Worm (Caenorhabditis elegans): ENCODE measurements around the gene C50F4.8.

C50F4.8 gene

DNA sequence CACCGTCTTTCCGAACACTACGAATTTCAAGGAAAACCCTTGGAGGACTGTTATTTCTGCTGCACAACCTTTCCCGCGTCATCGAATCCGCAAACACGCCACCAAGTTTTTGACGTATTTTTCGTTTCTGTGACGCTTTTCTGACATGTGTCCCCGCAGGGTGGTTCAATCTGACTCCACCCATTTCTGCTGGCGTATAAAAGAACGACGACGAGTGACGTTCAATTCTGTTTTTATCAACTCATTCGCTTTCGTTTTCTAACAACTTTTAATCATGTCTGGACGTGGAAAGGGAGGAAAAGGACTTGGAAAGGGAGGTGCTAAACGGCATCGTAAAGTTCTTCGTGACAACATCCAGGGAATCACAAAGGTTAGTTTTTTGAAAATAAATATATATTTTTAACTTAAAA lies 28.2 kb upstream of the C50F4.8 start, which contains the start of gene his-37:
TSS of gene his-37 (plus strand) at position 246 of the 410 bp plus-strand sequence.
- TF ChIP-seq ztf-11 (tag; optimal IDR thresholded peaks at IDR 0.05) (peak; percentile 78), nhr-76 (tag; optimal IDR thresholded peaks at IDR 0.05) (no peak), hlh-1 (tag; optimal IDR thresholded peaks at IDR 0.05) (peak; percentile 76), flh-1 (GFP tag; optimal IDR thresholded peaks at IDR 0.05) (no peak), lin-32 (GFP tag; optimal IDR thresholded peaks at IDR 0.05) (peak; percentile 8), mep-1 (tag; optimal IDR thresholded peaks at IDR 0.05) (peak; percentile 97), unc-39 (tag; optimal IDR thresholded peaks at IDR 0.05) (no peak), sem-2 (GFP tag; optimal IDR thresholded peaks at IDR 0.05) (no peak), unc-120 (tag; optimal IDR thresholded peaks at IDR 0.05; ENCODE audit: poor library complexity, severe bottlenecking) (peak; percentile 85), ceh-39 (tag; optimal IDR thresholded peaks at IDR 0.05) (peak; percentile 86), mab-5 (tag; optimal IDR thresholded peaks at IDR 0.05) (peak; percentile 36), lin-13 (tag; optimal IDR thresholded peaks at IDR 0.05) (peak; percentile 96), sptf-1 (tag; optimal IDR thresholded peaks at IDR 0.05) (peak; percentile 76), elt-3 (tag; optimal IDR thresholded peaks at IDR 0.05) (peak; percentile 54), zip-8 (tag; optimal IDR thresholded peaks at IDR 0.05) (no peak), M03D4.4 (tag; optimal IDR thresholded peaks at IDR 0.05) (peak; percentile 72), unc-62 (GFP tag; optimal IDR thresholded peaks at IDR 0.05) (peak; percentile 97), ces-1 (GFP tag; optimal IDR thresholded peaks at IDR 0.05) (peak; percentile 78), ceh-43 (GFP tag; optimal IDR thresholded peaks at IDR 0.05) (peak; percentile 54), nhr-237 (tag; optimal IDR thresholded peaks at IDR 0.05) (peak; percentile 96), ham-2 (GFP tag; optimal IDR thresholded peaks at IDR 0.05) (peak; percentile 29), pha-4 (tag; optimal IDR thresholded peaks at IDR 0.05) (peak; percentile 95), tbx-8 (GFP tag; optimal IDR thresholded peaks at IDR 0.05) (peak; percentile 59), nhr-12 (tag; optimal IDR thresholded peaks at IDR 0.05) (no peak), cnd-1 (tag; optimal IDR thresholded peaks at IDR 0.05) (peak; percentile 49), lsy-2 (tag; optimal IDR thresholded peaks at IDR 0.05) (peak; percentile 86), blmp-1 (tag; optimal IDR thresholded peaks at IDR 0.05) (no peak), snpc-4 (tag; optimal IDR thresholded peaks at IDR 0.05) (no peak), elt-1 (tag; optimal IDR thresholded peaks at IDR 0.05; ENCODE audit: borderline replicate concordance, insufficient read depth) (no peak), drap-1 (GFP tag; optimal IDR thresholded peaks at IDR 0.05) (peak; percentile 79), nhr-2 (tag; optimal IDR thresholded peaks at IDR 0.05) (peak; percentile 38), ceh-83 (GFP tag; optimal IDR thresholded peaks at IDR 0.05) (peak; percentile 68), mls-2 (tag; optimal IDR thresholded peaks at IDR 0.05) (peak; percentile 70), bed-3 (GFP tag; optimal IDR thresholded peaks at IDR 0.05) (no peak), nhr-28 (tag; optimal IDR thresholded peaks at IDR 0.05) (peak; percentile 33)

DNA sequence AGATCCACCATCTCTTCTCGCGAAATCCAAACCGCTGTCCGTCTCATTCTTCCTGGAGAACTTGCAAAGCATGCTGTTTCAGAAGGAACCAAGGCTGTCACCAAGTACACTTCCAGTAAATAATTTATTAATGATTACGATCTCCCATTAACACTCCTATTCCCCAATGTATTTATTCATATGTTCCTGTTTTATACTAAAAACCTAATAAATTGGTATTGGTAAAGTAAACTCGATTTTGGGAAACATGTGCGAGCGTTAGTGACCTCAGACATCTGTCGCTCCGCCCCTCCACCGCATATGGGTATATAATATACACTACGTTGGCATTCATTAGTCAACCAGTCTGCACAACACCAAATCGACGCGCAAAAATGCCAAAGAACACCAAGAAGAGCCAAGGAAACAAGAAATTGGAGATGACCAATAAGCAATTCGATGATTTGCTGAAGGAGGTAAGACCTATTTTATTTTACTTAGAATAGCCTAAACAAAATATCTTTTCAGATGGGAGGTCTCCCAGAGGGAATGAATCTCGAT lies 27.5 kb upstream of the C50F4.8 start, which contains the start of gene C50F4.6:
TSS of gene C50F4.6 (plus strand) at position 51 of the 540 bp plus-strand sequence.
- TF ChIP-seq nhr-2 (tag; optimal IDR thresholded peaks at IDR 0.05) (no peak), lin-32 (GFP tag; optimal IDR thresholded peaks at IDR 0.05) (peak; percentile 27), cnd-1 (tag; optimal IDR thresholded peaks at IDR 0.05) (peak; percentile 14), sem-2 (GFP tag; optimal IDR thresholded peaks at IDR 0.05) (no peak), ces-1 (GFP tag; optimal IDR thresholded peaks at IDR 0.05) (no peak)

ce11 chrV:9545238-9545709 lies 26.6 kb upstream of the C50F4.8 start, which contains the start of the genes his-35 and his-41:
Gene his-35 (minus strand): TSS chrV:9545288.
Gene his-41 (plus strand): TSS chrV:9545536.
- TF ChIP-seq lin-13 (tag; optimal IDR thresholded peaks at IDR 0.05), result no peak
- peak; percentile 32 for TF ChIP-seq pha-4 (tag; optimal IDR thresholded peaks at IDR 0.05)
- peak; percentile 26 for TF ChIP-seq ces-1 (GFP tag; optimal IDR thresholded peaks at IDR 0.05)

ce11 chrV:9544176-9544632 lies 25.5 kb upstream of the C50F4.8 start, which contains the start of gene mdf-1:
Gene mdf-1 (minus strand): TSS chrV:9544226.
- TF ChIP-seq lsy-2 (tag; optimal IDR thresholded peaks at IDR 0.05), result peak; percentile 61
- TF ChIP-seq snpc-4 (tag; optimal IDR thresholded peaks at IDR 0.05), result no peak
- no peak for TF ChIP-seq zip-8 (tag; optimal IDR thresholded peaks at IDR 0.05)
- TF ChIP-seq elt-3 (tag; optimal IDR thresholded peaks at IDR 0.05), result no peak
- TF ChIP-seq hlh-1 (tag; optimal IDR thresholded peaks at IDR 0.05), result peak; percentile 44
- TF ChIP-seq nhr-237 (tag; optimal IDR thresholded peaks at IDR 0.05), result peak; percentile 71
- no peak for TF ChIP-seq ztf-11 (tag; optimal IDR thresholded peaks at IDR 0.05)
- TF ChIP-seq cnd-1 (tag; optimal IDR thresholded peaks at IDR 0.05), result peak; percentile 12
- peak; percentile 71 for TF ChIP-seq lin-13 (tag; optimal IDR thresholded peaks at IDR 0.05)
- TF ChIP-seq elt-1 (tag; optimal IDR thresholded peaks at IDR 0.05; ENCODE audit: borderline replicate concordance, insufficient read depth), result peak; percentile 10
- TF ChIP-seq ces-1 (GFP tag; optimal IDR thresholded peaks at IDR 0.05), result peak; percentile 49
- no peak for TF ChIP-seq drap-1 (GFP tag; optimal IDR thresholded peaks at IDR 0.05)
- TF ChIP-seq nhr-76 (tag; optimal IDR thresholded peaks at IDR 0.05), result no peak
- no peak for TF ChIP-seq nhr-28 (tag; optimal IDR thresholded peaks at IDR 0.05)
- TF ChIP-seq ceh-39 (tag; optimal IDR thresholded peaks at IDR 0.05), result peak; percentile 29
- no peak for TF ChIP-seq blmp-1 (tag; optimal IDR thresholded peaks at IDR 0.05)
- peak; percentile 35 for TF ChIP-seq mls-2 (tag; optimal IDR thresholded peaks at IDR 0.05)
- TF ChIP-seq tbx-8 (GFP tag; optimal IDR thresholded peaks at IDR 0.05), result no peak
- TF ChIP-seq mab-5 (tag; optimal IDR thresholded peaks at IDR 0.05), result no peak
- no peak for TF ChIP-seq nhr-2 (tag; optimal IDR thresholded peaks at IDR 0.05)
- no peak for TF ChIP-seq flh-1 (GFP tag; optimal IDR thresholded peaks at IDR 0.05)
- no peak for TF ChIP-seq ham-2 (GFP tag; optimal IDR thresholded peaks at IDR 0.05)
- no peak for TF ChIP-seq nhr-12 (tag; optimal IDR thresholded peaks at IDR 0.05)
- peak; percentile 54 for TF ChIP-seq M03D4.4 (tag; optimal IDR thresholded peaks at IDR 0.05)
- TF ChIP-seq sem-2 (GFP tag; optimal IDR thresholded peaks at IDR 0.05), result no peak
- TF ChIP-seq sptf-1 (tag; optimal IDR thresholded peaks at IDR 0.05), result peak; percentile 70
- TF ChIP-seq mep-1 (tag; optimal IDR thresholded peaks at IDR 0.05), result peak; percentile 83
- TF ChIP-seq unc-62 (GFP tag; optimal IDR thresholded peaks at IDR 0.05), result peak; percentile 23
- peak; percentile 57 for TF ChIP-seq pha-4 (tag; optimal IDR thresholded peaks at IDR 0.05)
- no peak for TF ChIP-seq unc-120 (tag; optimal IDR thresholded peaks at IDR 0.05; ENCODE audit: poor library complexity, severe bottlenecking)
- peak; percentile 16 for TF ChIP-seq ceh-43 (GFP tag; optimal IDR thresholded peaks at IDR 0.05)
